Fruit fly (Drosophila melanogaster) whole organism, embryonic: ENCODE data around the gene Gr89a.

Source experiments
- Awh ChIP-seq: fragments of 200-800 bp; sonication (Bioruptor generic); IDR thresholded peaks from 2 replicates; pipeline ENCODE4, ENCODE4 v1.3.6; 2022; ENCODE audit warnings: missing biosample characterization, missing genetic modification characterization
- B-H1 ChIP-seq: fragments of 200-800 bp; sonication (Bioruptor generic); IDR thresholded peaks from 3 replicates; pipeline ENCODE4 v1.3.6; 2022; ENCODE audit warnings: missing biosample characterization, missing genetic modification characterization
- CG10209 ChIP-seq: fragments of 200-800 bp; sonication (Bioruptor generic); optimal IDR thresholded peaks from 3 replicates; lab custom pipeline; 2017; ENCODE audit warnings: missing biosample characterization, mild to moderate bottlenecking, missing genetic modification characterization, missing genetic modification reagents
- CG10366 ChIP-seq: fragments of 200-800 bp; sonication (Bioruptor generic); IDR thresholded peaks from 2 replicates; pipeline ENCODE4 v1.3.6; 2022; ENCODE audit warnings: missing biosample characterization, missing genetic modification characterization
- CG10979 ChIP-seq: fragments of 200-800 bp; sonication (Bioruptor generic); optimal IDR thresholded peaks from 2 replicates; lab custom pipeline; 2018; ENCODE audit warnings: missing biosample characterization, mild to moderate bottlenecking, missing genetic modification characterization, moderate library complexity
- CG12219 ChIP-seq: fragments of 200-800 bp; sonication (Bioruptor generic); optimal IDR thresholded peaks from 3 replicates; lab custom pipeline; 2018; ENCODE audit warnings: missing biosample characterization, mild to moderate bottlenecking, missing genetic modification characterization
- CG12299 ChIP-seq: fragments of 200-800 bp; sonication (Bioruptor generic); optimal IDR thresholded peaks from 2 replicates; lab custom pipeline; 2018; ENCODE audit warnings: missing biosample characterization, mild to moderate bottlenecking, missing genetic modification characterization
- CG13775 ChIP-seq: fragments of 200-800 bp; sonication (Bioruptor generic); optimal IDR thresholded peaks from 3 replicates; lab custom pipeline; 2017; ENCODE audit warnings: missing biosample characterization, mild to moderate bottlenecking, missing genetic modification characterization
- CG14441 ChIP-seq: fragments of 200-800 bp; sonication (Bioruptor generic); IDR thresholded peaks from 2 replicates; pipeline ENCODE4 v1.3.6; 2022; ENCODE audit warnings: missing biosample characterization, missing genetic modification characterization
- CG15269 ChIP-seq: fragments of 200-800 bp; sonication (Bioruptor generic); optimal IDR thresholded peaks from 2 replicates; lab custom pipeline; 2018; ENCODE audit warnings: missing biosample characterization, mild to moderate bottlenecking, missing genetic modification characterization, moderate library complexity
- CG1602 ChIP-seq: fragments of 200-800 bp; sonication (Bioruptor generic); optimal IDR thresholded peaks from 3 replicates; lab custom pipeline; 2016; ENCODE audit warnings: missing biosample characterization, missing genetic modification characterization
- CG1603 ChIP-seq: fragments of 200-800 bp; sonication (Bioruptor generic); optimal IDR thresholded peaks from 2 replicates; lab custom pipeline; 2019; ENCODE audit warnings: missing biosample characterization, mild to moderate bottlenecking, missing genetic modification characterization, moderate library complexity
- CG18599 ChIP-seq: fragments of 200-800 bp; sonication (Bioruptor generic); optimal IDR thresholded peaks from 3 replicates; lab custom pipeline; 2017; ENCODE audit warnings: missing biosample characterization, missing genetic modification characterization, mild to moderate bottlenecking, moderate library complexity, missing genetic modification reagents
- CG4360 ChIP-seq: fragments of 200-800 bp; sonication (Bioruptor generic); IDR thresholded peaks from 2 replicates; pipeline ENCODE4 v1.3.6; 2022; ENCODE audit warnings: missing biosample characterization, missing genetic modification characterization
- CG43689 ChIP-seq: fragments of 200-800 bp; sonication (Bioruptor generic); IDR thresholded peaks from 2 replicates; pipeline ENCODE4 v1.3.6; 2022; ENCODE audit warnings: missing biosample characterization, missing genetic modification characterization
- CG6175 ChIP-seq: fragments of 200-800 bp; sonication (Bioruptor generic); IDR thresholded peaks from 3 replicates; pipeline ENCODE4 v1.3.6; 2022; ENCODE audit warnings: missing biosample characterization, missing genetic modification characterization
- CG6854 ChIP-seq: fragments of 200-800 bp; sonication (Bioruptor generic); optimal IDR thresholded peaks from 3 replicates; lab custom pipeline; 2017; ENCODE audit warnings: missing biosample characterization, mild to moderate bottlenecking, missing genetic modification characterization
- CG7357 ChIP-seq: fragments of 200-800 bp; sonication (Bioruptor generic); IDR thresholded peaks from 3 replicates; pipeline ENCODE4 v1.3.6; 2022; ENCODE audit warnings: missing biosample characterization, missing genetic modification characterization
- Dbx ChIP-seq: fragments of 200-800 bp; sonication (Bioruptor generic); IDR thresholded peaks from 3 replicates; pipeline ENCODE4 v1.3.6; 2022; ENCODE audit warnings: missing biosample characterization, missing genetic modification characterization
- Gug ChIP-seq: fragments of 200-800 bp; sonication (Bioruptor generic); IDR thresholded peaks from 4 replicates; pipeline ENCODE4 v1.3.6; 2022; ENCODE audit warnings: missing biosample characterization, missing genetic modification characterization
- H15 ChIP-seq: fragments of 200-800 bp; sonication (Bioruptor generic); IDR thresholded peaks from 3 replicates; pipeline ENCODE4 v1.3.6; 2022; ENCODE audit warnings: missing biosample characterization, missing genetic modification characterization
- Hand ChIP-seq: fragments of 200-800 bp; sonication (Bioruptor generic); optimal IDR thresholded peaks from 2 replicates; lab custom pipeline; 2017; ENCODE audit warnings: mild to moderate bottlenecking, missing biosample characterization, missing genetic modification reagents, missing genetic modification characterization
- HmgZ ChIP-seq: fragments of 200-800 bp; sonication (Bioruptor generic); optimal IDR thresholded peaks from 2 replicates; lab custom pipeline; 2018; ENCODE audit warnings: missing biosample characterization, mild to moderate bottlenecking, missing genetic modification characterization
- Hsf ChIP-seq: fragments of 200-800 bp; sonication (Bioruptor generic); optimal IDR thresholded peaks from 3 replicates; lab custom pipeline; 2016; ENCODE audit warnings: missing biosample characterization, missing genetic modification characterization
- MBD-R2 ChIP-seq: fragments of 200-800 bp; sonication (Bioruptor generic); IDR thresholded peaks from 2 replicates; pipeline ENCODE4 v1.3.6; 2022; ENCODE audit warnings: missing biosample characterization, missing genetic modification characterization
- Meics ChIP-seq: fragments of 200-800 bp; sonication (Bioruptor generic); optimal IDR thresholded peaks from 2 replicates; lab custom pipeline; 2017; ENCODE audit warnings: missing biosample characterization, mild to moderate bottlenecking, missing genetic modification characterization
- Six4 ChIP-seq: fragments of 200-800 bp; sonication (Bioruptor generic); optimal IDR thresholded peaks from 2 replicates; lab custom pipeline; 2016; ENCODE audit warnings: missing biosample characterization, missing genetic modification characterization
- Stat92E ChIP-seq, 3 experiments: fragments of >200 bp in 2 of 3; fragments of 200-800 bp in 1 of 3; sonication (Bioruptor generic) in 1 of 3; optimal IDR thresholded peaks; 2 replicates each; lab custom pipeline; 2017 to 2019; ENCODE audit warnings: missing biosample characterization in 3 of 3, missing genetic modification characterization in 3 of 3, mild to moderate bottlenecking in 1 of 3, moderate library complexity in 1 of 3
- Usf ChIP-seq: fragments of 200-800 bp; sonication (Bioruptor generic); optimal IDR thresholded peaks from 2 replicates; lab custom pipeline; 2017; ENCODE audit warnings: missing genotype, missing biosample characterization, missing genetic modification characterization
- YL-1 ChIP-seq: fragments of 200-800 bp; sonication (Bioruptor generic); optimal IDR thresholded peaks from 3 replicates; lab custom pipeline; 2017; ENCODE audit warnings: missing biosample characterization, mild to moderate bottlenecking, missing genetic modification characterization
- aop ChIP-seq: fragments of 200-800 bp; sonication (Bioruptor generic); IDR thresholded peaks from 2 replicates; pipeline ENCODE4 v1.3.6; 2022; ENCODE audit warnings: missing biosample characterization, missing genetic modification characterization
- cato ChIP-seq: fragments of 200-800 bp; sonication (Bioruptor generic); optimal IDR thresholded peaks from 2 replicates; lab custom pipeline; 2016; ENCODE audit warnings: missing biosample characterization, missing genetic modification characterization, borderline replicate concordance
- ems ChIP-seq: fragments of 200-800 bp; sonication (Bioruptor generic); optimal IDR thresholded peaks from 3 replicates; lab custom pipeline; 2016; ENCODE audit warnings: missing biosample characterization, missing genetic modification characterization
- eve ChIP-seq, 2 experiments: fragments of >200 bp; optimal IDR thresholded peaks; 2 replicates each; lab custom pipeline; 2017; ENCODE audit warnings: missing biosample characterization in 2 of 2, missing genetic modification characterization in 2 of 2
- gem ChIP-seq: fragments of 200-800 bp; sonication (Bioruptor generic); optimal IDR thresholded peaks from 2 replicates; lab custom pipeline; 2019; ENCODE audit warnings: missing biosample characterization, mild to moderate bottlenecking, missing genetic modification characterization, moderate library complexity
- grn ChIP-seq: fragments of 200-800 bp; sonication (Bioruptor generic); optimal IDR thresholded peaks from 3 replicates; lab custom pipeline; 2017; ENCODE audit warnings: missing biosample characterization, missing genetic modification characterization
- gro ChIP-seq: fragments of 200-800 bp; sonication (Bioruptor generic); optimal IDR thresholded peaks from 2 replicates; lab custom pipeline; 2016; ENCODE audit warnings: missing biosample characterization, missing genetic modification characterization
- klu ChIP-seq: fragments of 200-800 bp; sonication (Bioruptor generic); IDR thresholded peaks from 2 replicates; pipeline ENCODE4 v1.3.6; 2022; ENCODE audit warnings: missing biosample characterization, missing genetic modification characterization
- knrl ChIP-seq: fragments of 200-800 bp; sonication (Bioruptor generic); IDR thresholded peaks from 3 replicates; pipeline ENCODE4 v1.3.6; 2022; ENCODE audit warnings: missing biosample characterization, missing genetic modification characterization; ENCODE audit not compliant: partially characterized antibody
- pb ChIP-seq: fragments of 200-800 bp; sonication (Bioruptor generic); optimal IDR thresholded peaks from 3 replicates; lab custom pipeline; 2016; ENCODE audit warnings: missing biosample characterization, missing genetic modification characterization
- peb ChIP-seq: fragments of 200-800 bp; sonication (Bioruptor generic); IDR thresholded peaks from 2 replicates; pipeline ENCODE4 v1.3.6; 2022; ENCODE audit warnings: missing biosample characterization, missing genetic modification characterization
- pfk ChIP-seq: fragments of 200-800 bp; sonication (Bioruptor generic); optimal IDR thresholded peaks from 2 replicates; lab custom pipeline; 2018; ENCODE audit warnings: missing biosample characterization, mild to moderate bottlenecking, missing genetic modification characterization, moderate library complexity
- pnt ChIP-seq: fragments of 200-800 bp; sonication (Bioruptor generic); optimal IDR thresholded peaks from 3 replicates; lab custom pipeline; 2016; ENCODE audit warnings: missing biosample characterization, missing genetic modification characterization
- pros ChIP-seq: fragments of 200-800 bp; sonication (Bioruptor generic); optimal IDR thresholded peaks from 3 replicates; lab custom pipeline; 2019; ENCODE audit warnings: missing biosample characterization, mild to moderate bottlenecking, missing genetic modification characterization, moderate library complexity
- so ChIP-seq: fragments of 200-800 bp; sonication (Bioruptor generic); IDR thresholded peaks from 3 replicates; pipeline ENCODE4 v1.3.6; 2022; ENCODE audit warnings: missing biosample characterization, missing genetic modification characterization
- tio ChIP-seq: fragments of 200-800 bp; sonication (Bioruptor generic); optimal IDR thresholded peaks from 2 replicates; lab custom pipeline; 2017; ENCODE audit warnings: missing biosample characterization, missing genetic modification characterization, inconsistent platforms
- toy ChIP-seq: fragments of 200-800 bp; sonication (Bioruptor generic); IDR thresholded peaks from 2 replicates; pipeline ENCODE4 v1.3.6; 2022; ENCODE audit warnings: missing biosample characterization, missing genetic modification characterization
- tup ChIP-seq: fragments of 200-800 bp; sonication (Bioruptor generic); optimal IDR thresholded peaks from 2 replicates; lab custom pipeline; 2016; ENCODE audit warnings: missing biosample characterization, mild to moderate bottlenecking, missing genetic modification characterization, moderate library complexity
- vnd ChIP-seq: fragments of 200-800 bp; sonication (Bioruptor generic); IDR thresholded peaks from 3 replicates; pipeline ENCODE4 v1.3.6; 2022; ENCODE audit warnings: missing biosample characterization, missing genetic modification characterization; ENCODE audit not compliant: partially characterized antibody
- vvl ChIP-seq: fragments of 200-800 bp; sonication (Bioruptor generic); IDR thresholded peaks from 2 replicates; pipeline ENCODE4 v1.3.6; 2022; ENCODE audit warnings: missing biosample characterization, missing genetic modification characterization
- wdn ChIP-seq: fragments of 200-800 bp; sonication (Bioruptor generic); IDR thresholded peaks from 2 replicates; pipeline ENCODE4 v1.3.6; 2022; ENCODE audit warnings: missing biosample characterization, missing genetic modification characterization
- wor ChIP-seq: fragments of 200-800 bp; sonication (Bioruptor generic); IDR thresholded peaks from 2 replicates; pipeline ENCODE4 v1.3.6; 2022; ENCODE audit warnings: missing biosample characterization, missing genetic modification characterization

The Gr89a gene

DNA sequence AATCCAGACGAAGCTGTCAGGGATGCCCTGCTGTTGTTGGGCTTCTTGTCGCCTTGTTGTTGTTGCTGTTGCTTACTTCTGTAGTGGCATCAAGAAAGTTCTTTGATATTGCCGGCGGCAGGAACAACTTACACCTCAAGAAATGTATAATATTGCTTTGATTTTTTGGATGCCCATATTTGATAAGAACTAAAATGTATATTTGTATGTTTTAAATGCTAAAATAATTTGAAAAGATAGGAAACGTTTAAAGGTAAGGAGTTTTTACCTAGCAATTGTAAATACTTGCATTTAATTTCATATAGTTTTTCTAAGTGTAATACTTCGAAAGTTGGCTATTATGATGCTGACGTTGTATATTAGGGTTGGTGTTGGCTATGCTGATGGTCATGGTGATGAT is 11.4 kb upstream of the Gr89a start (continued):
- TF ChIP-seq CG10979 (tag; lab: Kevin White, UChicago) (peak; percentile 70), CG10366 (GFP tag; lab: Robert Waterston, UW) (no peak), pb (GFP tag; lab: Kevin White, UChicago) (no peak), Gug (GFP tag; lab: Robert Waterston, UW) (no peak), CG12219 (GFP tag; lab: Kevin White, UChicago) (no peak), CG12299 (tag; lab: Kevin White, UChicago) (no peak), cato (no peak), CG6854 (no peak), CG1602 (GFP tag; lab: Kevin White, UChicago) (no peak), so (GFP tag; lab: Robert Waterston, UW) (no peak), CG6175 (GFP tag; lab: Robert Waterston, UW) (no peak), Six4 (GFP tag; lab: Kevin White, UChicago) (no peak), Stat92E (GFP tag; optimal IDR thresholded peaks at IDR 0.05; lab: Kevin White, UChicago) (no peak), knrl (GFP tag; lab: Robert Waterston, UW) (no peak), HmgZ (tag; lab: Kevin White, UChicago) (no peak), CG1603 (tag; lab: Kevin White, UChicago) (no peak), peb (GFP tag; lab: Robert Waterston, UW) (no peak), Hsf (no peak), pros (no peak), wor (no peak), tio (GFP tag; lab: Kevin White, UChicago) (peak; percentile 28), B-H1 (GFP tag; lab: Robert Waterston, UW) (no peak), YL-1 (GFP tag; lab: Kevin White, UChicago) (no peak), vvl (GFP tag; lab: Robert Waterston, UW) (0 out of 2 replicates have a peak, but pooled peaks have one; percentile 22), Usf (no peak), toy (GFP tag; lab: Robert Waterston, UW) (no peak), CG7357 (GFP tag; lab: Robert Waterston, UW) (no peak), CG18599 (GFP tag; lab: Kevin White, UChicago) (peak; percentile 44), Meics (no peak), ems (GFP tag; lab: Kevin White, UChicago) (no peak), eve (GFP tag; optimal IDR thresholded peaks at IDR 0.05; lab: Kevin White, UChicago) (peak in 1 of 2 experiments; percentile 67), Hand (GFP tag; lab: Kevin White, UChicago) (peak; percentile 1), MBD-R2 (no peak), gro (GFP tag; lab: Kevin White, UChicago) (no peak), pfk (GFP tag; lab: Kevin White, UChicago) (no peak), CG15269 (tag; lab: Kevin White, UChicago) (peak; percentile 30), CG13775 (peak; percentile 11), CG14441 (GFP tag; lab: Robert Waterston, UW) (no peak), klu (GFP tag; lab: Robert Waterston, UW) (no peak), pnt (GFP tag; lab: Kevin White, UChicago) (no peak), wdn (GFP tag; lab: Robert Waterston, UW) (no peak), gem (tag; lab: Kevin White, UChicago) (peak; percentile 75), aop (no peak), H15 (GFP tag; lab: Robert Waterston, UW) (no peak), Awh (GFP tag; lab: Robert Waterston, UW) (no peak), vnd (GFP tag; lab: Robert Waterston, UW) (no peak), grn (GFP tag; lab: Kevin White, UChicago) (no peak), CG43689 (GFP tag; lab: Robert Waterston, UW) (no peak), Dbx (GFP tag; lab: Robert Waterston, UW) (no peak), CG4360 (GFP tag; lab: Robert Waterston, UW) (peak; percentile 29; the same call in 1 of the 2 replicates), CG10209 (no peak), tup (GFP tag; lab: Kevin White, UChicago) (no peak)
